Worm (Caenorhabditis elegans) whole organism, young adult: ENCODE measurements around the gene sre-52.

Source experiments
- B0336.3 ChIP-seq: fragments of 200-800 bp; sonication (Bioruptor generic); IDR thresholded peaks from 2 replicates; pipeline ENCODE4 v1.3.6; 2022; ENCODE audit warnings: missing genetic modification characterization, missing compliant biosample characterization
- C06A6.2 ChIP-seq: fragments of 200-800 bp; sonication (Bioruptor generic); conservative IDR thresholded peaks from 2 replicates; pipeline ENCODE4 v1.3.6; 2022; ENCODE audit warnings: missing genetic modification characterization, missing compliant biosample characterization
- C17E4.6 ChIP-seq: fragments of 200-800 bp; sonication (Bioruptor generic); IDR thresholded peaks from 2 replicates; pipeline ENCODE4 v1.3.6; 2022; ENCODE audit warnings: missing genetic modification reagents, missing genetic modification characterization, missing compliant biosample characterization
- F22D6.2 ChIP-seq: sonication (generic microtip); optimal IDR thresholded peaks from 2 replicates; lab custom pipeline; 2016; ENCODE audit warnings: mild to moderate bottlenecking, missing genetic modification characterization, missing compliant biosample characterization
- F55B11.4 ChIP-seq: sonication (generic microtip); optimal IDR thresholded peaks from 2 replicates; lab custom pipeline; 2016; ENCODE audit warnings: missing compliant biosample characterization, missing genetic modification characterization, borderline replicate concordance; ENCODE audit not compliant: insufficient read depth
- F57A8.1 ChIP-seq: fragments of 200-800 bp; sonication (Bioruptor generic); optimal IDR thresholded peaks from 2 replicates; lab custom pipeline; 2018; ENCODE audit warnings: mild to moderate bottlenecking, missing genetic modification characterization, moderate library complexity, missing compliant biosample characterization
- K12H6.12 ChIP-seq: fragments of 200-800 bp; sonication (Bioruptor generic); optimal IDR thresholded peaks from 2 replicates; lab custom pipeline; 2018; ENCODE audit warnings: mild to moderate bottlenecking, missing genetic modification characterization, missing compliant biosample characterization
- ZK185.1 ChIP-seq: sonication (generic microtip); optimal IDR thresholded peaks from 2 replicates; lab custom pipeline; 2016; ENCODE audit warnings: mild to moderate bottlenecking, missing genetic modification characterization, missing compliant biosample characterization; ENCODE audit not compliant: poor library complexity, severe bottlenecking
- ceh-27 ChIP-seq: fragments of 200-800 bp; sonication (Bioruptor generic); optimal IDR thresholded peaks from 2 replicates; lab custom pipeline; 2018; ENCODE audit warnings: mild to moderate bottlenecking, missing genetic modification characterization, moderate library complexity, missing compliant biosample characterization
- chd-7 ChIP-seq: sonication (generic microtip); optimal IDR thresholded peaks from 2 replicates; lab custom pipeline; 2016; ENCODE audit warnings: mild to moderate bottlenecking, missing genetic modification characterization, moderate library complexity, missing compliant biosample characterization
- dox-1 ChIP-seq: fragments of 200-800 bp; sonication (Bioruptor generic); IDR thresholded peaks from 2 replicates; pipeline ENCODE4 v1.3.6; 2022; ENCODE audit warnings: missing genetic modification reagents, missing genetic modification characterization, missing compliant biosample characterization
- egrh-3 ChIP-seq: fragments of 200-800 bp; sonication (Bioruptor generic); IDR thresholded peaks from 2 replicates; pipeline ENCODE4 v1.3.6; 2022; ENCODE audit warnings: missing genetic modification reagents, missing genetic modification characterization, missing compliant biosample characterization
- ets-4 ChIP-seq: fragments of 200-800 bp; sonication (Bioruptor generic); optimal IDR thresholded peaks from 2 replicates; lab custom pipeline; 2018; ENCODE audit warnings: mild to moderate bottlenecking, missing genetic modification characterization, missing compliant biosample characterization
- him-1 ChIP-seq: sonication (generic microtip); optimal IDR thresholded peaks from 2 replicates; lab custom pipeline; 2016; ENCODE audit warnings: missing genotype, missing genetic modification reagents, missing genetic modification characterization, missing compliant biosample characterization
- hmg-1.2 ChIP-seq: fragments of 200-800 bp; sonication (Bioruptor generic); IDR thresholded peaks from 2 replicates; pipeline ENCODE4 v1.3.6; 2022; ENCODE audit warnings: missing genetic modification reagents, missing genetic modification characterization, missing compliant biosample characterization
- hsf-1 ChIP-seq: fragments of 200-800 bp; sonication (Bioruptor generic); IDR thresholded peaks from 2 replicates; pipeline ENCODE4 v1.3.6; 2022; ENCODE audit warnings: missing genetic modification reagents, missing genetic modification characterization, missing compliant biosample characterization
- lin-26 ChIP-seq: fragments of 200-800 bp; sonication (Bioruptor generic); IDR thresholded peaks from 2 replicates; pipeline ENCODE4 v1.3.6; 2022; ENCODE audit warnings: missing genetic modification reagents, missing genetic modification characterization, missing compliant biosample characterization
- madf-6 ChIP-seq: fragments of 200-800 bp; sonication (Bioruptor generic); IDR thresholded peaks from 2 replicates; pipeline ENCODE4 v1.3.6; 2022; ENCODE audit warnings: missing genetic modification reagents, missing genetic modification characterization, missing compliant biosample characterization
- nfyb-1 ChIP-seq: fragments of 200-800 bp; sonication (Bioruptor generic); IDR thresholded peaks from 2 replicates; pipeline ENCODE4 v1.3.6; 2022; ENCODE audit warnings: missing genetic modification reagents, missing genetic modification characterization, missing compliant biosample characterization
- pha-4 ChIP-seq: fragments of 150-350 bp; sonication (generic microtip); optimal IDR thresholded peaks from 2 replicates; lab custom pipeline; 2014; ENCODE audit warnings: missing biosample characterization, missing genetic modification reagents, missing genetic modification characterization
- rpc-1 ChIP-seq, 2 experiments: fragments of 150-350 bp in 1 of 2; sonication (generic microtip) in 1 of 2; optimal IDR thresholded peaks; 2 replicates each; lab custom pipeline; 2014 to 2018; ENCODE audit warnings: missing biosample characterization in 1 of 2, missing genetic modification characterization in 1 of 2, missing genetic modification reagents in 1 of 2, missing genotype in 1 of 2
- snpc-1.1 ChIP-seq: sonication (generic microtip); optimal IDR thresholded peaks from 2 replicates; lab custom pipeline; 2017; ENCODE audit warnings: missing genetic modification characterization, mild to moderate bottlenecking, missing compliant biosample characterization, antibody characterized with exemption, moderate library complexity, missing genotype, missing genetic modification reagents; ENCODE audit not compliant: insufficient read depth
- snpc-3.4 ChIP-seq: sonication (generic microtip); optimal IDR thresholded peaks from 2 replicates; lab custom pipeline; 2017; ENCODE audit warnings: missing genetic modification characterization, mild to moderate bottlenecking, missing compliant biosample characterization, antibody characterized with exemption, moderate library complexity, missing genotype, missing genetic modification reagents
- snpc-4 ChIP-seq, 5 experiments: fragments of 150-350 bp in 1 of 5; sonication (generic microtip) in 4 of 5; optimal IDR thresholded peaks; 2 replicates each; lab custom pipeline; 2014 to 2018; ENCODE audit warnings: missing genetic modification characterization in 5 of 5, missing biosample characterization in 3 of 5, antibody characterized with exemption in 2 of 5, mild to moderate bottlenecking in 2 of 5, missing compliant biosample characterization in 2 of 5, missing genotype in 2 of 5, moderate library complexity in 2 of 5, missing genetic modification reagents in 1 of 5
- somi-1 ChIP-seq: fragments of 200-800 bp; sonication (Bioruptor generic); optimal IDR thresholded peaks from 2 replicates; lab custom pipeline; 2018; ENCODE audit warnings: mild to moderate bottlenecking, missing genetic modification characterization, missing compliant biosample characterization
- unc-62 ChIP-seq: fragments of 150-350 bp; optimal IDR thresholded peaks from 2 replicates; lab custom pipeline; 2014; ENCODE audit warnings: missing biosample characterization, missing genetic modification reagents, missing genetic modification characterization
- zfh-2 ChIP-seq: fragments of 200-800 bp; sonication (Bioruptor generic); conservative IDR thresholded peaks from 2 replicates; pipeline ENCODE4 v1.3.6; 2022; ENCODE audit warnings: missing genetic modification reagents, missing genetic modification characterization, missing compliant biosample characterization
- zim-3 ChIP-seq: sonication (generic microtip); optimal IDR thresholded peaks from 2 replicates; lab custom pipeline; 2017; ENCODE audit warnings: mild to moderate bottlenecking, missing genetic modification characterization, moderate library complexity, missing compliant biosample characterization

Gene sre-52

DNA sequence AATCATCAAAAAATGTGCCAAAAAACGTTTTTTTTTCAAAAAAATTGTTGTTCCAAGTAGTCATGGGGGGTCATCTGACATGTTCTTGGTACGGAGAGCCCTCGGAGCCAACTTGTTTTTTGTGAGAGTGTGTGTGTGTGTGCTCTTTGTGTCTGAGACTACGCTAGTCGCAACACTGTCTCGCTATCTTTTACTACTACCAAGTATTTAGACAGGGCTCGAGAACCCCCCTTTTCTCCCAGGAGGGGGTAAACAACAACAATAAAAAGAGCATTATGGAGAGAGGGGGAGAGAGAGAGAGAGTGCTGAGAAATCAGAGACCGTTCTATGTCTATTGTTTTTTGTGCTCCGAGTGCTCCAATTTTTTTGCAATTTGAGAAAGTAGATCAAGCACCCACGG lies 43.3 kb downstream of the sre-52 start:
- no peak for TF ChIP-seq somi-1

DNA sequence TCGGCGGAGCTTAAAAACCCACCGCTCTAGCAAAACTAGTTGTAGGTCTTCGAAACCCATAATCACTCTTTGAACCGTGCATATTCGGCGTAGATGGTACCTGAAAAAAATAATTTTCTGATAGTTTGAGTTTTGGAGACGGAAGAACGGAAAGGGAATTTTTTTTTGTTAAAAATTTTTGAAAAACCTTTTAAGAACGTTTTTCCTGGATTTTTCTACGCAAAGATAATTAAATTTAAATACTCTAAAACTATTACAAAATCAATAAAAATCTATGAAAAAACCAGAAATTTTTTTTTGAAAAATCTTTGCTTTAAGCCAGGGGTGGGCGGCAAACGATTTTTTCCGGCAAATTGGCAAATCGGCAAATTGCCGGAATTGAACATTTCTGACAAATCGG lies 43.9 kb downstream of the sre-52 start, which contains the start of gene marc-5:
TSS of gene marc-5 (minus strand) at position 101 of the 400 bp plus-strand sequence.
- TF ChIP-seq hsf-1, result no peak
- no peak for TF ChIP-seq pha-4
- TF ChIP-seq zim-3, result no peak
- no peak for TF ChIP-seq B0336.3 (GFP tag; lab: Robert Waterston, UW)
- no peak for TF ChIP-seq chd-7 (tag; lab: Kevin White, UChicago)
- no peak for TF ChIP-seq F55B11.4
- TF ChIP-seq madf-6, result no peak
- TF ChIP-seq lin-26 (GFP tag; lab: Robert Waterston, UW), result no peak
- TF ChIP-seq dox-1 (GFP tag; lab: Robert Waterston, UW), result no peak
- TF ChIP-seq nfyb-1 (GFP tag; lab: Robert Waterston, UW), result no peak

DNA sequence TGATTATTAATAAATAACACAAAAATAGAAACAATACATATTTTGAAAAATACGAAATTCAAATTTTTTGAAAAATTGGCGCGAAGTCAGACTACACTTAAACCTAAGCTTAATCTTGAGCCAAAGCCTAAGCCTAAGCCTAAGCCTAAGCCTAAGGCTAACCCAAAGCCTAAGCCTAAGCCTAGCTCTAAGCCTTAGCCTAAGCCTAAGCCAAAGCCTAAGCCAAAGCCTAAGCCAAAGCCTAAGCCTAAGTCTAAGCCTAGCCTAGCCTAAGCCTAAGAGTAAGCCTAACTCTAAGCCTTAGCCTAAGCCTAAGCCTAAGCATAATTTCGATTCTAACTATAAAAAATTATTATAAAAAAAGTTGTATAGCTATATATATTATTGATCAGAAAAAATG lies 45.4 kb downstream of the sre-52 start:
- TF ChIP-seq F57A8.1 (GFP tag; lab: Kevin White, UChicago) (no peak), ZK185.1 (tag; lab: Kevin White, UChicago) (no peak), B0336.3 (GFP tag; lab: Robert Waterston, UW) (no peak), rpc-1 (optimal IDR thresholded peaks at IDR 0.05; lab: Kevin White, UChicago) (no peak), rpc-1 (tag; optimal IDR thresholded peaks at IDR 0.05; lab: Kevin White, UChicago) (no peak), ets-4 (GFP tag; lab: Kevin White, UChicago) (no peak)

DNA sequence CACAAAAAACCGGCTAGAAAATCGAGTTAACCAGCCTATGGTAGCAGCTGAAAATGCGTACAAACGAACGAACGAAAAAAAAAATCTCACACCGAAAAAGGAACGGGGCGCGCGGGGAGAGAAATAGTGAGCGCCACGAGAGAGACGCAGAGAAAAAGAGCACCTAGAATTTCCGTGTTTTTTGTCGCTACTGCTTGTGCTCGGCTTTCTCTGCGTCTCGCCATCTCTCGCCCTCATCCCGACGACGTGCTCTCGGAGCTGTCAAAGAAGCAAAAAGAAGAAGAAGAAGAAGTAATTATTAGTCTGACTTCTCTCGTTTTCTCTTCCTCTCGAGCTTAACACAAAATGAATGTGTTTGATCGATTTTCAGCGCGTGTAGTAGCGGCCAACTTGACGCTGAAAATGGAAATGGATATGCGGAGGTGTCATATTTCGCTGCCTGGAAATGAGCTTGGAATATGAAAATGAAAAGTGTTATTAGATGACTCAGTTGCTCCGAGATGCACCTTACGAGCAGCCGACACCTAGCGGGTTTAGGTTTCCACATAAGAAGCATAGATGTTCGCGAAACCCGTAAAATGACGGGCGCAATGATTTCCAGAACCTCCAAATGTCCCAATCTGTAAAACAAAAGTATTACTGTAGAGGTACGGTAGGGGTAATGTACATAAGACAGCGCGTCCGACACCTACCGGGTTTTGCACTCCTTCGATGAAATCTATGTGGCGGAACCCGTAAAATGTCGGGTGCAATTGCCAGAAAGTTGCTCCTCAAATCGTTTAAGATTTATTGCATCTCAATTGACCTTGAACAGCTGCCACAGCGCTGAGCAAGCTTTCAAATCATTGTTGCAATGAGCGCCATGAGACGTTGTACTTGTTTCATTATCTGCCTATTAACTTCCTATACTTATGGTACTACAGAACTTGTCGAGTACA lies 47.4 kb downstream of the sre-52 start, which contains the start of gene btb-14:
TSS of gene btb-14 (plus strand) at position 839 of the 938 bp plus-strand sequence.
- TF ChIP-seq ZK185.1 (tag; lab: Kevin White, UChicago) (no peak), hmg-1.2 (peak; percentile 84), zfh-2 (peak; percentile 75), nfyb-1 (GFP tag; lab: Robert Waterston, UW) (no peak), unc-62 (GFP tag; lab: Kevin White, UChicago) (no peak), snpc-3.4 (tag; lab: Kevin White, UChicago) (no peak), F22D6.2 (no peak), ceh-27 (GFP tag; lab: Kevin White, UChicago) (no peak), snpc-4 (GFP tag; optimal IDR thresholded peaks at IDR 0.05; lab: Kevin White, UChicago) (peak; percentile 41), snpc-4 (tag; optimal IDR thresholded peaks at IDR 0.05; lab: Kevin White, UChicago) (peak in 3 of 4 experiments; percentile 51 to 71 (median 61)), C17E4.6 (GFP tag; lab: Robert Waterston, UW) (no peak), K12H6.12 (tag; lab: Kevin White, UChicago) (peak; percentile 26), C06A6.2 (GFP tag; lab: Robert Waterston, UW) (no peak)

DNA sequence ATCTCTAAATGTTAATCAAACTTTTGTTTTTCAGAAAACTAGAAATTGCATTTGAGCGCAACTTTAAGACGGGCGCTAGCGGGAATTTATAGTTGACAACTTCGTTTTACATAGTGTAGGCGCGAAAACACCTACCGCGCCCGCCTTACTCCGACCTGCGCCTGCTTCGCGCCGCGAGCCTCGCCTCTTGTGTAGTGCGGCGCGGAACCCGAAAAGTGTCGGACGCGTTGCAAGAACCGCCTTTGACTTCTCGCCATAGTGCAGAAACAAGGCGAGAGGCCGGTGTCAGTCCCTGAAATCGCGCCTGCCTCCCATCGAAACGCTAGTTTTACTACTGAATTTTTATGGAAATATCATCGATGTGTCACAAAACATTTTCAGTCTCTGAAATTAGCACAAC lies 50.3 kb downstream of the sre-52 start:
- peak; percentile 67 for TF ChIP-seq snpc-1.1 (tag; lab: Kevin White, UChicago)
- peak; percentile 86 for TF ChIP-seq zfh-2
- TF ChIP-seq hmg-1.2, result peak; percentile 17; the same call in 1 of the 2 replicates
- TF ChIP-seq egrh-3 (GFP tag; lab: Robert Waterston, UW), result peak; percentile 31; the same call in 1 of the 2 replicates
- TF ChIP-seq him-1 (tag; lab: Kevin White, UChicago), result no peak
- no peak for TF ChIP-seq F22D6.2
- peak; percentile 21 for TF ChIP-seq snpc-4 (GFP tag; optimal IDR thresholded peaks at IDR 0.05; lab: Kevin White, UChicago)
- TF ChIP-seq snpc-4 (tag; optimal IDR thresholded peaks at IDR 0.05; lab: Kevin White, UChicago), result peak in 3 of 4 experiments; percentile 28 to 90 (median 84)
- no peak for TF ChIP-seq rpc-1 (optimal IDR thresholded peaks at IDR 0.05; lab: Kevin White, UChicago)
- peak; percentile 8 for TF ChIP-seq rpc-1 (tag; optimal IDR thresholded peaks at IDR 0.05; lab: Kevin White, UChicago)
